Worm (Caenorhabditis elegans) whole organism, young adult: ENCODE measurements around the gene mog-1.

Experiments used
- B0019.2 ChIP-seq: fragments of 200-800 bp; sonication (Bioruptor generic); conservative IDR thresholded peaks from 2 replicates; pipeline ENCODE4 v1.3.6; 2022; ENCODE audit warnings: missing genetic modification reagents, missing genetic modification characterization, missing compliant biosample characterization
- B0035.1 ChIP-seq: sonication (generic microtip); optimal IDR thresholded peaks from 2 replicates; lab custom pipeline; 2016; ENCODE audit warnings: missing genetic modification characterization, mild to moderate bottlenecking, missing compliant biosample characterization, missing genotype, missing genetic modification reagents
- B0261.1 ChIP-seq: sonication (generic microtip); optimal IDR thresholded peaks from 2 replicates; lab custom pipeline; 2016; ENCODE audit warnings: mild to moderate bottlenecking, missing genetic modification characterization, moderate library complexity, missing compliant biosample characterization
- C06A6.2 ChIP-seq: fragments of 200-800 bp; sonication (Bioruptor generic); conservative IDR thresholded peaks from 2 replicates; pipeline ENCODE4 v1.3.6; 2022; ENCODE audit warnings: missing genetic modification characterization, missing compliant biosample characterization
- F23B12.7 ChIP-seq: sonication (generic microtip); optimal IDR thresholded peaks from 2 replicates; lab custom pipeline; 2017; ENCODE audit warnings: missing genetic modification characterization, mild to moderate bottlenecking, missing compliant biosample characterization, antibody characterized with exemption, moderate library complexity; ENCODE audit not compliant: insufficient read depth
- F49E8.2 ChIP-seq: sonication (generic microtip); optimal IDR thresholded peaks from 3 replicates; lab custom pipeline; 2017; ENCODE audit warnings: missing genetic modification characterization, mild to moderate bottlenecking, missing compliant biosample characterization, antibody characterized with exemption, moderate library complexity; ENCODE audit not compliant: insufficient read depth
- F52B5.7 ChIP-seq: sonication (generic microtip); optimal IDR thresholded peaks from 2 replicates; lab custom pipeline; 2016; ENCODE audit warnings: mild to moderate bottlenecking, missing genetic modification characterization, missing compliant biosample characterization
- F57C9.4 ChIP-seq: sonication (generic microtip); optimal IDR thresholded peaks from 2 replicates; lab custom pipeline; 2017; ENCODE audit warnings: mild to moderate bottlenecking, missing genetic modification characterization, missing compliant biosample characterization
- T07F8.4 ChIP-seq: sonication (generic microtip); optimal IDR thresholded peaks from 2 replicates; lab custom pipeline; 2016; ENCODE audit warnings: mild to moderate bottlenecking, missing genetic modification characterization, moderate library complexity, missing compliant biosample characterization
- akir-1 ChIP-seq: fragments of 200-800 bp; sonication (Bioruptor generic); optimal IDR thresholded peaks from 2 replicates; lab custom pipeline; 2018; ENCODE audit warnings: mild to moderate bottlenecking, missing genetic modification characterization, moderate library complexity, missing compliant biosample characterization
- aptf-2 ChIP-seq: fragments of 200-800 bp; sonication (Bioruptor generic); conservative IDR thresholded peaks from 2 replicates; pipeline ENCODE4 v1.3.6; 2022; ENCODE audit warnings: missing genetic modification reagents, missing genetic modification characterization, missing compliant biosample characterization
- aptf-3 ChIP-seq: fragments of 200-800 bp; sonication (Bioruptor generic); IDR thresholded peaks from 2 replicates; pipeline ENCODE4 v1.3.6; 2022; ENCODE audit warnings: missing genetic modification characterization, missing compliant biosample characterization
- cebp-1 ChIP-seq, 2 experiments: fragments of 200-800 bp in 1 of 2; sonication (Bioruptor generic) in 1 of 2; sonication (generic microtip) in 1 of 2; IDR thresholded peaks in 1 of 2; optimal IDR thresholded peaks in 1 of 2; 2 replicates each; pipeline versions ENCODE4 v1.3.6 to Lab custom; 2017 to 2022; ENCODE audit warnings: missing compliant biosample characterization in 2 of 2, missing genetic modification characterization in 2 of 2, mild to moderate bottlenecking in 1 of 2, missing genetic modification reagents in 1 of 2, moderate library complexity in 1 of 2
- cebp-2 ChIP-seq: fragments of 200-800 bp; sonication (Bioruptor generic); IDR thresholded peaks from 2 replicates; pipeline ENCODE4 v1.3.6; 2022; ENCODE audit warnings: missing genetic modification characterization, missing compliant biosample characterization
- ceh-27 ChIP-seq: fragments of 200-800 bp; sonication (Bioruptor generic); optimal IDR thresholded peaks from 2 replicates; lab custom pipeline; 2018; ENCODE audit warnings: mild to moderate bottlenecking, missing genetic modification characterization, moderate library complexity, missing compliant biosample characterization
- dox-1 ChIP-seq: fragments of 200-800 bp; sonication (Bioruptor generic); IDR thresholded peaks from 2 replicates; pipeline ENCODE4 v1.3.6; 2022; ENCODE audit warnings: missing genetic modification reagents, missing genetic modification characterization, missing compliant biosample characterization
- efl-1 ChIP-seq: fragments of 150-350 bp; optimal IDR thresholded peaks from 2 replicates; lab custom pipeline; 2014; ENCODE audit warnings: missing biosample characterization, missing genetic modification reagents, missing genetic modification characterization
- ets-4 ChIP-seq: fragments of 200-800 bp; sonication (Bioruptor generic); optimal IDR thresholded peaks from 2 replicates; lab custom pipeline; 2018; ENCODE audit warnings: mild to moderate bottlenecking, missing genetic modification characterization, missing compliant biosample characterization
- him-1 ChIP-seq: sonication (generic microtip); optimal IDR thresholded peaks from 2 replicates; lab custom pipeline; 2016; ENCODE audit warnings: missing genotype, missing genetic modification reagents, missing genetic modification characterization, missing compliant biosample characterization
- hlh-12 ChIP-seq: sonication (generic microtip); optimal IDR thresholded peaks from 2 replicates; lab custom pipeline; 2016; ENCODE audit warnings: missing genetic modification characterization, missing compliant biosample characterization
- hmg-1.2 ChIP-seq: fragments of 200-800 bp; sonication (Bioruptor generic); IDR thresholded peaks from 2 replicates; pipeline ENCODE4 v1.3.6; 2022; ENCODE audit warnings: missing genetic modification reagents, missing genetic modification characterization, missing compliant biosample characterization
- hsf-1 ChIP-seq: fragments of 200-800 bp; sonication (Bioruptor generic); IDR thresholded peaks from 2 replicates; pipeline ENCODE4 v1.3.6; 2022; ENCODE audit warnings: missing genetic modification reagents, missing genetic modification characterization, missing compliant biosample characterization
- let-526 ChIP-seq: fragments of 200-800 bp; sonication (Bioruptor generic); IDR thresholded peaks from 2 replicates; pipeline ENCODE4 v1.3.6; 2022; ENCODE audit warnings: missing genetic modification reagents, missing genetic modification characterization, missing compliant biosample characterization
- let-607 ChIP-seq, 2 experiments: fragments of 200-800 bp in 1 of 2; sonication (Bioruptor generic) in 1 of 2; sonication (generic microtip) in 1 of 2; optimal IDR thresholded peaks; 2 replicates each; lab custom pipeline; 2016 to 2018; ENCODE audit warnings: mild to moderate bottlenecking in 2 of 2, missing compliant biosample characterization in 2 of 2, missing genetic modification characterization in 2 of 2, moderate library complexity in 2 of 2, missing genotype in 1 of 2
- lin-26 ChIP-seq: fragments of 200-800 bp; sonication (Bioruptor generic); IDR thresholded peaks from 2 replicates; pipeline ENCODE4 v1.3.6; 2022; ENCODE audit warnings: missing genetic modification reagents, missing genetic modification characterization, missing compliant biosample characterization
- lin-35 ChIP-seq, 3 experiments: fragments of 150-350 bp in 2 of 3; sonication (generic microtip) in 1 of 3; optimal IDR thresholded peaks; 2 replicates each; lab custom pipeline; 2014 to 2018; ENCODE audit warnings: missing biosample characterization in 3 of 3, missing genetic modification characterization in 3 of 3, missing genetic modification reagents in 3 of 3
- madf-10 ChIP-seq: sonication (generic microtip); optimal IDR thresholded peaks from 2 replicates; lab custom pipeline; 2016; ENCODE audit warnings: mild to moderate bottlenecking, missing genetic modification characterization, missing compliant biosample characterization
- madf-8 ChIP-seq: fragments of 200-800 bp; sonication (Bioruptor generic); conservative IDR thresholded peaks from 2 replicates; pipeline ENCODE4 v1.3.6; 2022; ENCODE audit warnings: missing genetic modification reagents, missing genetic modification characterization, missing compliant biosample characterization
- nfya-2 ChIP-seq: fragments of 200-800 bp; sonication (Bioruptor generic); IDR thresholded peaks from 2 replicates; pipeline ENCODE4 v1.3.6; 2022; ENCODE audit warnings: missing genetic modification reagents, missing genetic modification characterization, missing compliant biosample characterization
- nhr-120 ChIP-seq: fragments of 200-800 bp; sonication (Bioruptor generic); IDR thresholded peaks from 2 replicates; pipeline ENCODE4 v1.3.6; 2022; ENCODE audit warnings: missing genetic modification characterization, missing compliant biosample characterization
- nhr-80 ChIP-seq: sonication (generic microtip); optimal IDR thresholded peaks from 2 replicates; lab custom pipeline; 2016; ENCODE audit warnings: missing genetic modification characterization, missing compliant biosample characterization
- rcor-1 ChIP-seq: fragments of 200-800 bp; sonication (Bioruptor generic); IDR thresholded peaks from 2 replicates; pipeline ENCODE4 v1.3.6; 2022; ENCODE audit warnings: missing genetic modification reagents, missing genetic modification characterization, missing compliant biosample characterization
- snpc-4 ChIP-seq, 5 experiments: fragments of 150-350 bp in 1 of 5; sonication (generic microtip) in 4 of 5; optimal IDR thresholded peaks; 2 replicates each; lab custom pipeline; 2014 to 2018; ENCODE audit warnings: missing genetic modification characterization in 5 of 5, missing biosample characterization in 3 of 5, antibody characterized with exemption in 2 of 5, mild to moderate bottlenecking in 2 of 5, missing compliant biosample characterization in 2 of 5, missing genotype in 2 of 5, moderate library complexity in 2 of 5, missing genetic modification reagents in 1 of 5
- somi-1 ChIP-seq: fragments of 200-800 bp; sonication (Bioruptor generic); optimal IDR thresholded peaks from 2 replicates; lab custom pipeline; 2018; ENCODE audit warnings: mild to moderate bottlenecking, missing genetic modification characterization, missing compliant biosample characterization
- tlf-1 ChIP-seq: fragments of 200-800 bp; sonication (Bioruptor generic); optimal IDR thresholded peaks from 2 replicates; lab custom pipeline; 2018; ENCODE audit warnings: mild to moderate bottlenecking, missing genetic modification characterization, missing compliant biosample characterization
- unc-62 ChIP-seq: fragments of 150-350 bp; optimal IDR thresholded peaks from 2 replicates; lab custom pipeline; 2014; ENCODE audit warnings: missing biosample characterization, missing genetic modification reagents, missing genetic modification characterization
- ztf-22 ChIP-seq: fragments of 200-800 bp; sonication (Bioruptor generic); optimal IDR thresholded peaks from 2 replicates; lab custom pipeline; 2018; ENCODE audit warnings: mild to moderate bottlenecking, missing genetic modification characterization, moderate library complexity, missing compliant biosample characterization
- ztf-28 ChIP-seq: fragments of 200-800 bp; sonication (Bioruptor generic); IDR thresholded peaks from 2 replicates; pipeline ENCODE4 v1.3.6; 2022; ENCODE audit warnings: missing genetic modification reagents, missing genetic modification characterization, missing compliant biosample characterization
- ztf-3 ChIP-seq: fragments of 200-800 bp; sonication (Bioruptor generic); optimal IDR thresholded peaks from 2 replicates; lab custom pipeline; 2018; ENCODE audit warnings: mild to moderate bottlenecking, missing genetic modification characterization, missing compliant biosample characterization

The mog-1 gene

DNA sequence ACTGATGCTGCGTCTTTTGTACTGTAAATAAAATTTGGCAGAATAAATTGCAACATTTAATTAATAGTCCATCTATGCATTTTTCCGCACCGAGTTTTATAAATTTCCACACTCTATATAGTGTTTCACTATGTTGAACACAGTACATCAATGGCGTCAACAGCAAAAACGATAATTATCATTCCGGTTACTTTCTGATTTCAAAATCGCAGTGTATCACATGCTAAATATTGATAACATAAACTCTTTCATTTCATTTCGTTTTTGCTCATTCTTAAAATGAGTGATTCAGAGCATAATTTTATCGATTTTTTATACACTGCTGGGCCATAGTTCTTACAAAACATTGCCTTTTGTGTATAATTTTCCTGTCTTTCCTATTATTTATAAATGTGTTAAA, 33.7 kb downstream of the mog-1 start:
- no peak for TF ChIP-seq unc-62
- TF ChIP-seq nhr-80 (tag; lab: Kevin White, UChicago), result peak; percentile 57
- no peak for TF ChIP-seq akir-1 (GFP tag; lab: Kevin White, UChicago)
- TF ChIP-seq cebp-1 (GFP tag; IDR thresholded peaks at IDR 0.05; lab: Robert Waterston, UW), result no peak
- TF ChIP-seq cebp-1 (tag; optimal IDR thresholded peaks at IDR 0.05; lab: Kevin White, UChicago), result peak; percentile 50
- no peak for TF ChIP-seq F57C9.4 (tag; lab: Kevin White, UChicago)
- no peak for TF ChIP-seq cebp-2

DNA sequence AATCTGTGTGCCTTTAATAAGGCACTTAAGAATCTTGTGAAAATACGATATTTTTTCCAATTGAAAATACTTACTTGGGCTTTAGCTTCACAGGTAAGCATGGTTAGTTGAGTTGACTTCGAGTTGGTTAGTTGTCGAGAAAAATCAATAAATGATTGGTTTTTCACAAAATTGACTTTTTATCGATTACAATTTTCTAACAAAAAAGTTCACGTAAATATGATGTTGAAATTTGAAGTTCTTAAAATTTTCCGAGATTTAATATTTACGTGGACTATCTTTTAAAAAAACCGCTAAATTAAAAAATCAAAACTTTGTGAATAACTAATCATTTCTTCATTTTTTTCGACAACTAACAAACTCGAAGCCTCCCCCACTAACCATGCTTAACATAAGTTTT, 35.3 kb downstream of the mog-1 start, which contains the start of gene F40F12.3:
F40F12.3 (minus strand) TSS at position 101 of the 400 bp plus-strand sequence.
- TF ChIP-seq C06A6.2 (GFP tag; lab: Robert Waterston, UW) (no peak), let-607 (tag; optimal IDR thresholded peaks at IDR 0.05; lab: Kevin White, UChicago) (no peak), T07F8.4 (tag; lab: Kevin White, UChicago) (no peak), ceh-27 (no peak), aptf-2 (no peak), efl-1 (GFP tag; lab: Kevin White, UChicago) (no peak), nfya-2 (no peak), madf-8 (no peak), ets-4 (GFP tag; lab: Kevin White, UChicago) (no peak), let-526 (GFP tag; lab: Robert Waterston, UW) (no peak), rcor-1 (GFP tag; lab: Robert Waterston, UW) (no peak), snpc-4 (GFP tag; optimal IDR thresholded peaks at IDR 0.05; lab: Kevin White, UChicago) (no peak), snpc-4 (tag; optimal IDR thresholded peaks at IDR 0.05; lab: Kevin White, UChicago) (no peak), hlh-12 (no peak), somi-1 (GFP tag; lab: Kevin White, UChicago) (no peak), hsf-1 (GFP tag; lab: Robert Waterston, UW) (no peak), ztf-28 (GFP tag; lab: Robert Waterston, UW) (no peak)

ce11 chrIII:9913722-9914121, 42.3 kb downstream of the mog-1 start, which contains the start of gene cbp-3:
TSS of gene cbp-3 (plus strand) at chrIII:9913993.
- TF ChIP-seq madf-10 (tag; lab: Kevin White, UChicago), result no peak
- peak; percentile 69 for TF ChIP-seq nhr-80 (tag; lab: Kevin White, UChicago)
- TF ChIP-seq F52B5.7 (tag; lab: Kevin White, UChicago), result no peak
- no peak for TF ChIP-seq F23B12.7 (tag; lab: Kevin White, UChicago)
- TF ChIP-seq aptf-3 (GFP tag; lab: Robert Waterston, UW), result no peak
- peak; percentile 95 for TF ChIP-seq cebp-1 (GFP tag; IDR thresholded peaks at IDR 0.05; lab: Robert Waterston, UW)
- peak; percentile 95 for TF ChIP-seq cebp-1 (tag; optimal IDR thresholded peaks at IDR 0.05; lab: Kevin White, UChicago)
- TF ChIP-seq lin-26 (GFP tag; lab: Robert Waterston, UW), result no peak

DNA sequence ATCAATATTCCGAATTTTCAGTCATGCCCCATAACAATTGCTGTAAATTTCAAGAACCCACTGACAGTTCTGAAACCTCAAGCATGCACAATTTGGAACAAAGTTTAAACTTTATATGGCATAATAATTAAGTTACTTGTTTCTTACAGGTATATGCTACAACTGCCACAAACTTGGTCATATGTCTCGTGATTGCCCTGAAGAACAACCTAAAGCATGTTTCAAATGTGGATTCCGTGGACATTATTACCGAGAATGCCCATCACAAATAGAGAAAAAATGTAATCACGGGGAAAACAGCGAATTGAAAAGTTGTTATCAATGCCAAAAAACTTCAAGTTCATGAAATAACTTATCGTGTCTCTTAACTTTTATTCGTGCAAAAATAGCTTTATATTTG, 43.0 kb downstream of the mog-1 start:
- TF ChIP-seq nhr-80 (tag; lab: Kevin White, UChicago), result peak; percentile 37
- no peak for TF ChIP-seq B0261.1 (tag; lab: Kevin White, UChicago)
- TF ChIP-seq B0035.1 (tag; lab: Kevin White, UChicago), result no peak

DNA sequence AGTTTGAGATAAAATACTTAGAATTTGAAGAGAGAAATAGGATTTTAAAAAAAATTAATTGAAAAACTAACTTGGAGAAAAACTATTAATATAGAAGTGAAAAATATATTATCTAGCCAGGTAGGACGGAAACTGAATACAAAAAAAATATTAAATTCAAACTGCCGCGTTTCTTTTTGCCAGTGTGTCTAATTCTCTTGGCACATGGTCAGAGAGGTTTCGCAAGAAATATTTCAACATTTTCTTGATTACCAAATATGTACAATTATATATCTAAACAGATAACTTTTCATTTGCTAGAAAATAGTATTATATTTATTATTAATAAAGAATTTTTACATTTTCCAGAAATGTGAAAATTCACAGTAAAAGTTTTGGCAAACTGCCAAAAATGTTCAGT, 43.5 kb downstream of the mog-1 start:
- TF ChIP-seq ztf-3 (GFP tag; lab: Kevin White, UChicago) (no peak), efl-1 (GFP tag; lab: Kevin White, UChicago) (no peak), hmg-1.2 (no peak), cebp-1 (GFP tag; IDR thresholded peaks at IDR 0.05; lab: Robert Waterston, UW) (peak; percentile 80; the same call in 1 of the 2 replicates), cebp-1 (tag; optimal IDR thresholded peaks at IDR 0.05; lab: Kevin White, UChicago) (peak; percentile 93), ztf-22 (GFP tag; lab: Kevin White, UChicago) (no peak), dox-1 (GFP tag; lab: Robert Waterston, UW) (no peak), rcor-1 (GFP tag; lab: Robert Waterston, UW) (no peak), nhr-120 (no peak), B0019.2 (GFP tag; lab: Robert Waterston, UW) (no peak), F49E8.2 (tag; lab: Kevin White, UChicago) (no peak), him-1 (tag; lab: Kevin White, UChicago) (no peak), lin-35 (GFP tag; optimal IDR thresholded peaks at IDR 0.05; lab: Kevin White, UChicago) (peak in 1 of 3 experiments; percentile 43), tlf-1 (GFP tag; lab: Kevin White, UChicago) (no peak)
